Fruit fly (Drosophila melanogaster): ENCODE results near the gene Pde11.
A peak's percentile ranks its signal among the peaks of the same experiment; 100 is the strongest.

DNA sequence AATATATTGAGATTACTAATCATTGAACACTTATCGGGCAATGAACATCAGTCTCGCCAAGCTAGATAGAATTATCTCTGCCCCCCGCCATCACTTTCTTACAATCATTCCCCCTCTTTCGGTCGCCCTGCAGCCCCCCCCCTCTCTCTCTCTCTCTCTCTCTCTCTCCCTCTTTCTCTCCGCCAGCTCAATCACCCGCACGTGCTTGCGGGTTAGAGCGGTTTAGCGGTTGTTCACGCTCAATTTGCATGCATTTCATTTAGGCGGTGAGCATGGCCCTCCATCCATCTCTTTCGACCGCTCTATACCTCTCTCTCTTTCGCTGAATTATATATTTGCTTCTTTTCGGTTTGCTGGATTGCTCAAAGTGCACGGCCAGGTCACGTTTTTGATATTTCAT is 39.0 kb upstream of the Pde11 start:
- TF ChIP-seq Hr78 (GFP tag; optimal IDR thresholded peaks at IDR 0.05) (no peak), lola (GFP tag; optimal IDR thresholded peaks at IDR 0.05) (no peak), jim (GFP tag; optimal IDR thresholded peaks at IDR 0.05) (no peak), rgr (GFP tag; optimal IDR thresholded peaks at IDR 0.05) (no peak), woc (GFP tag; optimal IDR thresholded peaks at IDR 0.05) (no peak), br (GFP tag; optimal IDR thresholded peaks at IDR 0.05) (no peak), dl (GFP tag; optimal IDR thresholded peaks at IDR 0.05; ENCODE audit: insufficient read depth in 1 of 2, partially characterized antibody in 2 of 2) (no peak), Rel (GFP tag; optimal IDR thresholded peaks at IDR 0.05) (no peak), Rel (tag; optimal IDR thresholded peaks at IDR 0.05) (peak; percentile 36), Dfd (GFP tag; optimal IDR thresholded peaks at IDR 0.05) (no peak), OdsH (GFP tag; optimal IDR thresholded peaks at IDR 0.05) (no peak)
